Fruit fly (Drosophila melanogaster): ENCODE results near the gene RpL34a.

The RpL34a gene

dm6 chr3R:26098502-26099210, 39.6 kb upstream of the RpL34a start, which contains the start of gene dysf (continued):
- no peak for TF ChIP-seq hb (GFP tag; IDR thresholded peaks at IDR 0.05; ENCODE audit: partially characterized antibody)
- TF ChIP-seq Neu2 (GFP tag; optimal IDR thresholded peaks at IDR 0.05; ENCODE audit: borderline replicate concordance), result no peak
- no peak for TF ChIP-seq CG14014 (GFP tag; IDR thresholded peaks at IDR 0.05)
- TF ChIP-seq CG11456 (GFP tag; IDR thresholded peaks at IDR 0.05), result no peak
- no peak for TF ChIP-seq CG4617 (GFP tag; optimal IDR thresholded peaks at IDR 0.05; ENCODE audit: borderline replicate concordance)
- peak; percentile 80 for TF ChIP-seq CG10267 (tag; optimal IDR thresholded peaks at IDR 0.05)
- no peak for TF ChIP-seq CG11723 (GFP tag; optimal IDR thresholded peaks at IDR 0.05)
- TF ChIP-seq Hr78 (GFP tag; optimal IDR thresholded peaks at IDR 0.05), result peak in 1 of 2 experiments; percentile 32
- TF ChIP-seq Oaz (GFP tag; IDR thresholded peaks at IDR 0.05), result no peak
- no peak for TF ChIP-seq pros (GFP tag; optimal IDR thresholded peaks at IDR 0.05)
- TF ChIP-seq Drgx (GFP tag; IDR thresholded peaks at IDR 0.05), result no peak; the same call in 1 of the 2 replicates
- TF ChIP-seq CG32772 (GFP tag; IDR thresholded peaks at IDR 0.05), result peak; percentile 11; the same call in 1 of the 2 replicates
- TF ChIP-seq CG7839 (tag; optimal IDR thresholded peaks at IDR 0.05), result peak; percentile 84
- TF ChIP-seq Atf6 (GFP tag; IDR thresholded peaks at IDR 0.05), result no peak
- no peak for TF ChIP-seq zfh1 (GFP tag; IDR thresholded peaks at IDR 0.05)
- no peak for TF ChIP-seq CG4707 (GFP tag; optimal IDR thresholded peaks at IDR 0.05)
- no peak for TF ChIP-seq luna (GFP tag; optimal IDR thresholded peaks at IDR 0.05)
- TF ChIP-seq tup (GFP tag; optimal IDR thresholded peaks at IDR 0.05), result no peak
- TF ChIP-seq MESR4 (GFP tag; optimal IDR thresholded peaks at IDR 0.05), result no peak
- TF ChIP-seq CG13624 (GFP tag; optimal IDR thresholded peaks at IDR 0.05), result no peak
- no peak for TF ChIP-seq Fer1 (GFP tag; optimal IDR thresholded peaks at IDR 0.05)
- TF ChIP-seq NFAT (GFP tag; IDR thresholded peaks at IDR 0.05), result no peak
- TF ChIP-seq Mes4 (GFP tag; optimal IDR thresholded peaks at IDR 0.05), result no peak
- peak; percentile 22 for TF ChIP-seq tio (GFP tag; optimal IDR thresholded peaks at IDR 0.05)
- no peak for TF ChIP-seq wdn (GFP tag; IDR thresholded peaks at IDR 0.05)
- TF ChIP-seq Sry-δ (GFP tag; optimal IDR thresholded peaks at IDR 0.05), result no peak
- TF ChIP-seq CG1529 (GFP tag; optimal IDR thresholded peaks at IDR 0.05), result no peak
- TF ChIP-seq seq (GFP tag; IDR thresholded peaks at IDR 0.05), result no peak
- no peak for TF ChIP-seq CG14965 (GFP tag; optimal IDR thresholded peaks at IDR 0.05; ENCODE audit: borderline replicate concordance)
- TF ChIP-seq Optix (GFP tag; IDR thresholded peaks at IDR 0.05), result no peak
- no peak for TF ChIP-seq CrebB (tag; optimal IDR thresholded peaks at IDR 0.05)
- peak; percentile 89 for TF ChIP-seq CoRest (tag; optimal IDR thresholded peaks at IDR 0.05)
- no peak for TF ChIP-seq CG7987 (GFP tag; optimal IDR thresholded peaks at IDR 0.05)
- peak; percentile 84 for TF ChIP-seq zf30C (GFP tag; optimal IDR thresholded peaks at IDR 0.05)
- TF ChIP-seq sima (GFP tag; optimal IDR thresholded peaks at IDR 0.05), result no peak
- TF ChIP-seq ato (GFP tag; IDR thresholded peaks at IDR 0.05; ENCODE audit: partially characterized antibody), result no peak
- TF ChIP-seq Lim3 (GFP tag; IDR thresholded peaks at IDR 0.05), result no peak
- TF ChIP-seq CG12071 (GFP tag; optimal IDR thresholded peaks at IDR 0.05), result no peak
- peak; percentile 60 for TF ChIP-seq CG8388 (GFP tag; optimal IDR thresholded peaks at IDR 0.05)
- peak; percentile 40; the same call in 1 of the 2 replicates for TF ChIP-seq CG17328 (GFP tag; IDR thresholded peaks at IDR 0.05)
- no peak for TF ChIP-seq CG9817 (tag; optimal IDR thresholded peaks at IDR 0.05)
- no peak for TF ChIP-seq CG1024 (GFP tag; IDR thresholded peaks at IDR 0.05)
- no peak for TF ChIP-seq CG11093 (GFP tag; IDR thresholded peaks at IDR 0.05)
- TF ChIP-seq dimm (GFP tag; IDR thresholded peaks at IDR 0.05), result no peak
- TF ChIP-seq CG17829 (tag; optimal IDR thresholded peaks at IDR 0.05), result peak; percentile 85
- TF ChIP-seq ab (GFP tag; optimal IDR thresholded peaks at IDR 0.05), result no peak
- TF ChIP-seq CG9437 (GFP tag; optimal IDR thresholded peaks at IDR 0.05), result peak; percentile 75
- peak; percentile 14 for TF ChIP-seq CG12104 (GFP tag; optimal IDR thresholded peaks at IDR 0.05)
- peak; percentile 10 for TF ChIP-seq cwo (GFP tag; optimal IDR thresholded peaks at IDR 0.05)
- no peak for TF ChIP-seq sens (GFP tag)
